Fruit fly (Drosophila melanogaster) whole organism, adult: ENCODE results near the gene lectin-21Ca.

ENCODE experiments used
- CG11617 ChIP-seq: fragments of 200-800 bp; sonication (Bioruptor generic); optimal IDR thresholded peaks from 2 replicates; lab custom pipeline; 2017; ENCODE audit warnings: mild to moderate bottlenecking, missing biosample characterization, missing genetic modification reagents, missing genetic modification characterization
- CG1620 ChIP-seq: fragments of 200-800 bp; sonication (Bioruptor generic); optimal IDR thresholded peaks from 2 replicates; lab custom pipeline; 2016; ENCODE audit warnings: missing biosample characterization, missing genetic modification characterization
- CG7045 ChIP-seq: fragments of 200-800 bp; sonication (Bioruptor generic); optimal IDR thresholded peaks from 2 replicates; lab custom pipeline; 2017; ENCODE audit warnings: missing biosample characterization, mild to moderate bottlenecking, missing genetic modification characterization
- CG7101 ChIP-seq: fragments of 200-800 bp; sonication (Bioruptor generic); optimal IDR thresholded peaks from 2 replicates; lab custom pipeline; 2018; ENCODE audit warnings: missing biosample characterization, mild to moderate bottlenecking, missing genetic modification characterization, moderate library complexity
- Clk ChIP-seq: fragments of 200-800 bp; sonication (Bioruptor generic); optimal IDR thresholded peaks from 2 replicates; lab custom pipeline; 2017; ENCODE audit warnings: missing biosample characterization, missing genetic modification characterization
- Mnt ChIP-seq: fragments of 200-800 bp; sonication (Bioruptor generic); optimal IDR thresholded peaks from 2 replicates; lab custom pipeline; 2016; ENCODE audit warnings: missing biosample characterization, mild to moderate bottlenecking, missing genetic modification characterization
- kay ChIP-seq: fragments of 200-800 bp; sonication (Bioruptor generic); peaks from one replicate; lab custom pipeline; 2016; ENCODE audit warnings: missing biosample characterization, missing genetic modification characterization, borderline replicate concordance
- ovo ChIP-seq: fragments of 200-800 bp; sonication (Bioruptor generic); optimal IDR thresholded peaks from 2 replicates; lab custom pipeline; 2016; ENCODE audit warnings: missing biosample characterization, missing genetic modification characterization
- pad ChIP-seq: fragments of 200-800 bp; sonication (Bioruptor generic); optimal IDR thresholded peaks from 3 replicates; lab custom pipeline; 2017; ENCODE audit warnings: missing biosample characterization, missing genetic modification characterization, mild to moderate bottlenecking, moderate library complexity, missing genetic modification reagents

dm6 chr2L:650864-651263 lies 26.4 kb downstream of the lectin-21Ca start:
- TF ChIP-seq ovo (GFP tag; lab: Kevin White, UChicago) (no peak), pad (GFP tag; lab: Kevin White, UChicago) (no peak), CG1620 (GFP tag; lab: Kevin White, UChicago) (no peak), Clk (GFP tag; lab: Kevin White, UChicago) (no peak), kay (GFP tag; lab: Kevin White, UChicago) (no peak), CG11617 (GFP tag; lab: Kevin White, UChicago) (no peak), CG7045 (GFP tag; lab: Kevin White, UChicago) (no peak), CG7101 (tag; lab: Kevin White, UChicago) (no peak), Mnt (GFP tag; lab: Kevin White, UChicago) (no peak)
